Fruit fly (Drosophila melanogaster) whole organism, embryonic: ENCODE data around the gene CG13022.
A peak's percentile ranks its signal among the peaks of the same experiment; 100 is the strongest.

Source experiments
- CG12104 ChIP-seq: fragments of 200-800 bp; sonication (Bioruptor generic); optimal IDR thresholded peaks from 3 replicates; lab custom pipeline; 2016; ENCODE audit warnings: missing biosample characterization, missing genetic modification characterization
- CG13894 ChIP-seq: fragments of 200-800 bp; sonication (Bioruptor generic); optimal IDR thresholded peaks from 3 replicates; lab custom pipeline; 2018; ENCODE audit warnings: missing biosample characterization, mild to moderate bottlenecking, missing genetic modification characterization, moderate library complexity
- CG14860 ChIP-seq: fragments of 200-800 bp; sonication (Bioruptor generic); IDR thresholded peaks from 3 replicates; pipeline ENCODE4 v1.3.6; 2022; ENCODE audit warnings: missing biosample characterization, missing genetic modification characterization; ENCODE audit not compliant: partially characterized antibody
- CG15601 ChIP-seq: fragments of 200-800 bp; sonication (Bioruptor generic); optimal IDR thresholded peaks from 3 replicates; lab custom pipeline; 2019; ENCODE audit warnings: missing biosample characterization, mild to moderate bottlenecking, missing genetic modification characterization, moderate library complexity
- CG17802 ChIP-seq: fragments of 200-800 bp; sonication (Bioruptor generic); optimal IDR thresholded peaks from 2 replicates; lab custom pipeline; 2018; ENCODE audit warnings: missing biosample characterization, mild to moderate bottlenecking, missing genetic modification characterization, moderate library complexity
- CG2116 ChIP-seq: fragments of 200-800 bp; sonication (Bioruptor generic); optimal IDR thresholded peaks from 3 replicates; lab custom pipeline; 2018; ENCODE audit warnings: missing biosample characterization, mild to moderate bottlenecking, missing genetic modification characterization
- CG30431 ChIP-seq: fragments of 200-800 bp; sonication (Bioruptor generic); optimal IDR thresholded peaks from 2 replicates; lab custom pipeline; 2017; ENCODE audit warnings: missing biosample characterization, missing genetic modification characterization
- CG31224 ChIP-seq: fragments of 200-800 bp; sonication (Bioruptor generic); IDR thresholded peaks from 2 replicates; pipeline ENCODE4 v1.3.6; 2022; ENCODE audit warnings: missing biosample characterization, missing genetic modification characterization
- CG34376 ChIP-seq: fragments of 200-800 bp; sonication (Bioruptor generic); optimal IDR thresholded peaks from 2 replicates; lab custom pipeline; 2018; ENCODE audit warnings: missing biosample characterization, mild to moderate bottlenecking, missing genetic modification characterization
- CG34422 ChIP-seq: fragments of 200-800 bp; sonication (Bioruptor generic); IDR thresholded peaks from 3 replicates; pipeline ENCODE4 v1.3.6; 2022; ENCODE audit warnings: missing biosample characterization, missing genetic modification characterization
- CG5953 ChIP-seq: fragments of 200-800 bp; sonication (Bioruptor generic); IDR thresholded peaks from 2 replicates; pipeline ENCODE4 v1.3.6; 2022; ENCODE audit warnings: missing biosample characterization, missing genetic modification characterization
- CG6689 ChIP-seq: fragments of 200-800 bp; sonication (Bioruptor generic); IDR thresholded peaks from 2 replicates; pipeline ENCODE4 v1.3.6; 2022; ENCODE audit warnings: missing biosample characterization, missing genetic modification characterization
- CG7987 ChIP-seq: fragments of 200-800 bp; sonication (Bioruptor generic); optimal IDR thresholded peaks from 2 replicates; lab custom pipeline; 2018; ENCODE audit warnings: missing biosample characterization, mild to moderate bottlenecking, missing genetic modification characterization, moderate library complexity
- CG8290 ChIP-seq, 3 experiments: fragments of 200-800 bp; sonication (Bioruptor generic); optimal IDR thresholded peaks; 2 replicates each; lab custom pipeline; 2016 to 2019; ENCODE audit warnings: missing biosample characterization in 3 of 3, missing genetic modification characterization in 3 of 3, mild to moderate bottlenecking in 2 of 3, moderate library complexity in 1 of 3
- CG8765 ChIP-seq: fragments of 200-800 bp; sonication (Bioruptor generic); IDR thresholded peaks from 2 replicates; pipeline ENCODE4 v1.3.6; 2022; ENCODE audit warnings: missing biosample characterization, missing genetic modification characterization
- Hand ChIP-seq: fragments of 200-800 bp; sonication (Bioruptor generic); optimal IDR thresholded peaks from 2 replicates; lab custom pipeline; 2017; ENCODE audit warnings: mild to moderate bottlenecking, missing biosample characterization, missing genetic modification reagents, missing genetic modification characterization
- Hey ChIP-seq: fragments of 200-800 bp; sonication (Bioruptor generic); optimal IDR thresholded peaks from 3 replicates; lab custom pipeline; 2018; ENCODE audit warnings: missing biosample characterization, mild to moderate bottlenecking, missing genetic modification characterization
- Lhr ChIP-seq: fragments of 200-800 bp; sonication (Bioruptor generic); optimal IDR thresholded peaks from 3 replicates; lab custom pipeline; 2017; ENCODE audit warnings: mild to moderate bottlenecking, missing biosample characterization, missing genetic modification reagents, missing genetic modification characterization
- MBD-R2 ChIP-seq: fragments of 200-800 bp; sonication (Bioruptor generic); IDR thresholded peaks from 2 replicates; pipeline ENCODE4 v1.3.6; 2022; ENCODE audit warnings: missing biosample characterization, missing genetic modification characterization
- Med ChIP-seq: fragments of 200-800 bp; sonication (Bioruptor generic); peaks from one replicate; lab custom pipeline; 2016; ENCODE audit warnings: missing biosample characterization, missing genetic modification characterization, mild to moderate bottlenecking, inconsistent platforms, moderate library complexity
- Nf-YC ChIP-seq: fragments of 200-800 bp; optimal IDR thresholded peaks from 3 replicates; lab custom pipeline; 2019; ENCODE audit warnings: missing biosample characterization, mild to moderate bottlenecking, missing genetic modification characterization, moderate library complexity
- Scr ChIP-seq: fragments of 200-800 bp; sonication (Bioruptor generic); IDR thresholded peaks from 2 replicates; pipeline ENCODE4 v1.3.6; 2022; ENCODE audit warnings: missing biosample characterization, missing genetic modification characterization; ENCODE audit not compliant: partially characterized antibody
- Stat92E ChIP-seq, 3 experiments: fragments of >200 bp in 2 of 3; fragments of 200-800 bp in 1 of 3; sonication (Bioruptor generic) in 1 of 3; optimal IDR thresholded peaks; 2 replicates each; lab custom pipeline; 2017 to 2019; ENCODE audit warnings: missing biosample characterization in 3 of 3, missing genetic modification characterization in 3 of 3, mild to moderate bottlenecking in 1 of 3, moderate library complexity in 1 of 3
- Trl ChIP-seq, 3 experiments: fragments of >200 bp in 2 of 3; fragments of 200-800 bp in 1 of 3; sonication (Bioruptor generic) in 1 of 3; optimal IDR thresholded peaks; 2 replicates in 1 of 3; 3 replicates in 2 of 3; lab custom pipeline; 2016 to 2017; ENCODE audit warnings: missing biosample characterization in 1 of 3, missing genetic modification characterization in 1 of 3
- Vsx1 ChIP-seq: fragments of 200-800 bp; sonication (Bioruptor generic); optimal IDR thresholded peaks from 2 replicates; lab custom pipeline; 2017; ENCODE audit warnings: missing biosample characterization, mild to moderate bottlenecking, missing genetic modification characterization, missing genetic modification reagents
- abd-A ChIP-seq: fragments of 200-800 bp; sonication (Bioruptor generic); optimal IDR thresholded peaks from 3 replicates; lab custom pipeline; 2019; ENCODE audit warnings: missing biosample characterization, mild to moderate bottlenecking, missing genetic modification characterization, moderate library complexity
- bbx ChIP-seq: fragments of 200-800 bp; sonication (Bioruptor generic); IDR thresholded peaks from 2 replicates; pipeline ENCODE4 v1.3.6; 2022; ENCODE audit warnings: missing biosample characterization, missing genetic modification characterization; ENCODE audit not compliant: partially characterized antibody
- cas ChIP-seq: fragments of 200-800 bp; sonication (Bioruptor generic); IDR thresholded peaks from 2 replicates; pipeline ENCODE4 v1.3.6; 2022; ENCODE audit warnings: missing biosample characterization, missing genetic modification characterization
- caup ChIP-seq: fragments of 200-800 bp; sonication (Bioruptor generic); optimal IDR thresholded peaks from 3 replicates; lab custom pipeline; 2017; ENCODE audit warnings: missing biosample characterization, mild to moderate bottlenecking, missing genetic modification characterization, moderate library complexity; ENCODE audit not compliant: severe bottlenecking
- chinmo ChIP-seq: fragments of 200-800 bp; sonication (Bioruptor generic); IDR thresholded peaks from 4 replicates; pipeline ENCODE4 v1.3.6; 2022; ENCODE audit warnings: missing biosample characterization, missing genetic modification characterization; ENCODE audit not compliant: partially characterized antibody
- crc ChIP-seq: fragments of 200-800 bp; sonication (Bioruptor generic); optimal IDR thresholded peaks from 2 replicates; lab custom pipeline; 2016; ENCODE audit warnings: missing biosample characterization, missing genetic modification characterization
- cwo ChIP-seq: fragments of 200-800 bp; sonication (Bioruptor generic); optimal IDR thresholded peaks from 3 replicates; lab custom pipeline; 2017; ENCODE audit warnings: missing biosample characterization, missing genetic modification characterization, mild to moderate bottlenecking, moderate library complexity, missing genetic modification reagents
- dmrt99B ChIP-seq: fragments of 200-800 bp; sonication (Bioruptor generic); optimal IDR thresholded peaks from 2 replicates; lab custom pipeline; 2018; ENCODE audit warnings: missing biosample characterization, mild to moderate bottlenecking, missing genetic modification characterization, moderate library complexity
- exex ChIP-seq: fragments of 200-800 bp; sonication (Bioruptor generic); optimal IDR thresholded peaks from 4 replicates; lab custom pipeline; 2018; ENCODE audit warnings: missing biosample characterization, mild to moderate bottlenecking, missing genetic modification characterization, moderate library complexity
- hth ChIP-seq: fragments of >200 bp; optimal IDR thresholded peaks from 2 replicates; lab custom pipeline; 2017; ENCODE audit warnings: inconsistent platforms
- kni ChIP-seq: fragments of 200-800 bp; sonication (Bioruptor generic); optimal IDR thresholded peaks from 3 replicates; lab custom pipeline; 2017; ENCODE audit warnings: mild to moderate bottlenecking, missing biosample characterization, missing genetic modification reagents, missing genetic modification characterization
- lbe ChIP-seq: fragments of 200-800 bp; sonication (Bioruptor generic); optimal IDR thresholded peaks from 2 replicates; lab custom pipeline; 2016; ENCODE audit warnings: missing biosample characterization, mild to moderate bottlenecking, missing genetic modification characterization
- pita ChIP-seq: fragments of 200-800 bp; sonication (Bioruptor generic); optimal IDR thresholded peaks from 2 replicates; lab custom pipeline; 2017; ENCODE audit warnings: missing biosample characterization, mild to moderate bottlenecking, missing genetic modification characterization
- pros ChIP-seq: fragments of 200-800 bp; sonication (Bioruptor generic); optimal IDR thresholded peaks from 3 replicates; lab custom pipeline; 2019; ENCODE audit warnings: missing biosample characterization, mild to moderate bottlenecking, missing genetic modification characterization, moderate library complexity
- pum ChIP-seq: fragments of 200-800 bp; sonication (Bioruptor generic); optimal IDR thresholded peaks from 2 replicates; lab custom pipeline; 2016; ENCODE audit warnings: missing biosample characterization, missing genetic modification characterization
- ranshi ChIP-seq: fragments of 200-800 bp; sonication (Bioruptor generic); IDR thresholded peaks from 2 replicates; pipeline ENCODE4 v1.3.6; 2022; ENCODE audit warnings: missing biosample characterization, missing genetic modification characterization
- sd ChIP-seq: fragments of 200-800 bp; sonication (Bioruptor generic); optimal IDR thresholded peaks from 3 replicates; lab custom pipeline; 2018; ENCODE audit warnings: missing biosample characterization, mild to moderate bottlenecking, missing genetic modification characterization, moderate library complexity
- sens-2 ChIP-seq: fragments of 200-800 bp; sonication (Bioruptor generic); IDR thresholded peaks from 2 replicates; pipeline ENCODE4 v1.3.6; 2022; ENCODE audit warnings: missing biosample characterization, missing genetic modification characterization
- sima ChIP-seq: fragments of 200-800 bp; sonication (Bioruptor generic); optimal IDR thresholded peaks from 2 replicates; lab custom pipeline; 2016; ENCODE audit warnings: missing biosample characterization, missing genetic modification characterization
- slp2 ChIP-seq: fragments of 200-800 bp; sonication (Bioruptor generic); optimal IDR thresholded peaks from 2 replicates; lab custom pipeline; 2016; ENCODE audit warnings: missing biosample characterization, missing genetic modification characterization
- stwl ChIP-seq: fragments of 200-800 bp; sonication (Bioruptor generic); optimal IDR thresholded peaks from 3 replicates; lab custom pipeline; 2018; ENCODE audit warnings: missing biosample characterization, mild to moderate bottlenecking, missing genetic modification characterization, moderate library complexity
- sug ChIP-seq: fragments of 200-800 bp; optimal IDR thresholded peaks from 2 replicates; lab custom pipeline; 2019; ENCODE audit warnings: missing biosample characterization, mild to moderate bottlenecking, missing genetic modification characterization, moderate library complexity
- tna ChIP-seq: fragments of 200-800 bp; sonication (Bioruptor generic); IDR thresholded peaks from 2 replicates; pipeline ENCODE4 v1.3.6; 2022; ENCODE audit warnings: missing biosample characterization, missing genetic modification characterization; ENCODE audit not compliant: partially characterized antibody

Gene CG13022

dm6 chr3L:16985578-16985977 is 46.8 kb upstream of the CG13022 start (continued):
- peak; percentile 82 for TF ChIP-seq Vsx1 (GFP tag; lab: Kevin White, UChicago)
- no peak for TF ChIP-seq CG6689 (GFP tag; lab: Robert Waterston, UW)
- TF ChIP-seq bbx (GFP tag; lab: Robert Waterston, UW), result 0 out of 2 replicates have a peak, but pooled peaks have one; percentile 18
- no peak for TF ChIP-seq Trl (optimal IDR thresholded peaks at IDR 0.05; lab: Kevin White, UChicago)
- TF ChIP-seq Trl (GFP tag; optimal IDR thresholded peaks at IDR 0.05; lab: Kevin White, UChicago), result no peak
- peak; percentile 89; the same call in 2 of the 4 replicates for TF ChIP-seq chinmo (GFP tag; lab: Robert Waterston, UW)
- TF ChIP-seq pros (GFP tag; lab: Kevin White, UChicago), result peak; percentile 8
- no peak for TF ChIP-seq CG8765 (GFP tag; lab: Robert Waterston, UW)
- peak; percentile 41; the same call in 1 of the 2 replicates for TF ChIP-seq tna
- TF ChIP-seq lbe (GFP tag; lab: Kevin White, UChicago), result no peak
- TF ChIP-seq slp2, result no peak
- TF ChIP-seq Scr (GFP tag; lab: Robert Waterston, UW), result 0 out of 2 replicates have a peak, but pooled peaks have one; percentile 10
- TF ChIP-seq pita (GFP tag; lab: Kevin White, UChicago), result peak; percentile 50
- 0 out of 2 replicates have a peak, but pooled peaks have one; percentile 14 for TF ChIP-seq MBD-R2 (GFP tag; lab: Robert Waterston, UW)
- TF ChIP-seq stwl (tag; lab: Kevin White, UChicago), result peak; percentile 43
- TF ChIP-seq cwo (GFP tag; lab: Kevin White, UChicago), result no peak
- 0 out of 2 replicates have a peak, but pooled peaks have one; percentile 41 for TF ChIP-seq CG5953
- TF ChIP-seq CG12104 (GFP tag; lab: Kevin White, UChicago), result no peak
- TF ChIP-seq CG15601, result no peak
- TF ChIP-seq CG8290 (GFP tag; optimal IDR thresholded peaks at IDR 0.05; lab: Kevin White, UChicago), result no peak
- peak in 1 of 2 experiments; percentile 37 for TF ChIP-seq CG8290 (tag; optimal IDR thresholded peaks at IDR 0.05; lab: Kevin White, UChicago)
- TF ChIP-seq CG13894 (tag; lab: Kevin White, UChicago), result peak; percentile 29
- no peak for TF ChIP-seq CG14860
- TF ChIP-seq Stat92E (GFP tag; optimal IDR thresholded peaks at IDR 0.05; lab: Kevin White, UChicago), result no peak
- no peak for TF ChIP-seq sima (GFP tag; lab: Kevin White, UChicago)
- no peak for TF ChIP-seq crc (GFP tag; lab: Kevin White, UChicago)
- TF ChIP-seq hth (lab: Kevin White, UChicago), result no peak
- peak; percentile 17 for TF ChIP-seq Lhr (GFP tag; lab: Kevin White, UChicago)
- TF ChIP-seq kni (GFP tag; lab: Kevin White, UChicago), result peak; percentile 46
- TF ChIP-seq Hand (GFP tag; lab: Kevin White, UChicago), result no peak

dm6 chr3L:16984813-16985387 is 46.1 kb upstream of the CG13022 start:
- TF ChIP-seq exex (tag; lab: Kevin White, UChicago) (peak; percentile 96), abd-A (tag; lab: Kevin White, UChicago) (no peak), CG17802 (tag; lab: Kevin White, UChicago) (no peak), dmrt99B (tag; lab: Kevin White, UChicago) (no peak), CG30431 (GFP tag; lab: Kevin White, UChicago) (no peak), Hey (tag; lab: Kevin White, UChicago) (no peak), CG34422 (GFP tag; lab: Robert Waterston, UW) (no peak), CG34376 (peak; percentile 18), cas (no peak), ranshi (GFP tag; lab: Robert Waterston, UW) (no peak), sens-2 (GFP tag; lab: Robert Waterston, UW) (0 out of 2 replicates have a peak, but pooled peaks have one; percentile 30), caup (GFP tag; lab: Kevin White, UChicago) (no peak), CG31224 (GFP tag; lab: Robert Waterston, UW) (peak; percentile 50; the same call in 1 of the 2 replicates), Nf-YC (no peak), pum (GFP tag; lab: Kevin White, UChicago) (no peak), CG2116 (GFP tag; lab: Kevin White, UChicago) (no peak), sug (peak; percentile 65), sd (tag; lab: Kevin White, UChicago) (peak; percentile 61), CG7987 (GFP tag; lab: Kevin White, UChicago) (no peak), Med (GFP tag; lab: Kevin White, UChicago) (peak; percentile 52)
